Fruit fly (Drosophila melanogaster) ovary, adult (tissue): ENCODE measurements around the gene smp-30.

Source experiments
- CG17801 ChIP-seq: fragments of 200-800 bp; optimal IDR thresholded peaks from 2 replicates; lab custom pipeline; 2019; ENCODE audit warnings: missing biosample characterization, mild to moderate bottlenecking, missing genetic modification characterization, moderate library complexity; ENCODE audit not compliant: partially characterized antibody

Gene smp-30

DNA sequence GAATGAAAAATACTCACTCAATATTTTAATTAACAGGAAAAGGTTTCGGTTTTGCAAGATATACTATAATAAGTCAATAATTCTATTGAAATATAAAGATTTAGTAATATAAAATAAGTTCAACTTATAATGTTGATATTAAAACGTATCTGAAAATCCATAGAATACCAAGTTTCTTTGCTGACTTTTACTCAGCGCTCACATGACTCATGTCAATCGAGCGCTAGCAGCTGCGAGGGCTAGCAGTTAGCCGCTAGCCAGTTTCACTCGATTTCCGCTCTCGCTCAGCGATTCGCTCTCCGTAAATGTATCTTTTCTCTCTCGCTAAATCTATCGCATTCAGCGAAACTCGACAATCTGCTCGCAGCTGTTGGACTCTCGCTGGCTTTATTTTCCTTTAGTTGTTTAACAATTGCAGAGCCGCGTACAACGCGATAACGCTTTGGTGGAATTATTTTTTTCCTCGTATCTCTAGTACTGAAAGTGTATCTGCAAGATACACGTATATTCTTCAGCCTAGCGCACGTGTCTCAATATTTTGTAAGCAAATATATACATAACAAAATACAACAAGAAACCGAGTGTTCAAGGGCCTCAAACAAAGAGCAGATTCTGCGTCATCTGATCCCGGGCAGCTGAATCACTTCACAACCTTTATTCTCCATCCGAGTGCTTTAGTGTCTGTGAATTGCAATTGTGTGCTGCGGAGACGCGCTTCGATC, 1.8 kb downstream of the smp-30 start:
- peak; percentile 67 for TF ChIP-seq CG17801 (GFP tag; lab: Kevin White, UChicago)

DNA sequence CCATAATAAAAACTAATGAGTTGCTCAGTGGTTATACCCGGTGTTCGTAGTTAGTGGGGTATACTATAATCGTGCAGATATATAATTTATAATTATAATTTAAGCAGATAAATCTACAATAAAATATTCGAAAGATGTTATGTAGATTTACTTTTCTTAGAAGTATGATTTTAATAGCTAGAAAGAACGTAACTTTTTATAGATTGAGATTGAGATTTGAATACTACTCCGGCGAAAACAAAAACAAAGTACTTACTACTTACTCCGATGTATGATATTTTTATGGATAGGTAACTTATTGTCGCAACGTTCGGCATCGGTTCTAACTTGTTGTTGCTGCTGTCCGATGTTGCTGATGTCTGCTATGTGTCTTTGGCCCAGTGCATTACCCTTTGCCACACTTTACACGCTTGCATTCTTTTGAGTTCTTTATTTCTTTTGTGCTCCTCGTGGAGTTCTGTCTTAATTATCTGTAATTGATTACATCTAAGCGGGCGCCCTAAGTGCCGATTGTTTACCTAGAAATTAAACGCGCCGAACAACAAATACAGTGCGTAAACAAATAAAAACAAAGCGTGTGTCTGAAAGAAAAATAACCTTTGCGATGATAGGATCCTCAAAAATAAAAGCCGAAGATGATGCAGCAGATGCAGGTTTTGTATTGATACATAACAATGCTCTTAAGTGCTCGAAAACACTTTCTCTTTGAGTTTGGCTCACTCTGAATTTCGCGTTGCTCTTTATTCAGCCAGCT, 2.5 kb downstream of the smp-30 start:
- TF ChIP-seq CG17801 (GFP tag; lab: Kevin White, UChicago), result no peak

DNA sequence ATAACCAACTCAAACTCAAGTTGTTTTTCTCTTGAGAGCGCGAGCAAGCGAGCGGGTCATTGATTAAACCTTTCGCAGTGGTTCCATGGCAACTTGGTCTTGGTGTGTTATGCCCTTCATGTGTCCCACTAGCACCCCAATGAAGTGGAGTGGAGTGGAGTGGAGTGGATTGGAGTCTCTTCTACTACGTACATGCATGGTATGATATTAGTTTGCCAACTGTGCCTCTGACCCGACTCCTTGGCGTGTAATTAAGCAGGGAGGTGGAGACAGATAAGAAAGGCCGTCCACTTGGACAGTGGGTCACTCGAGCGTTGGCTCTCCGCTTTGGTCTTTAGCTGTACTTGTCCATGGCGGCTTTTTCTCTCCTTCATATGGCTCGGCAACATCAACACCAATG, 3.1 kb downstream of the smp-30 start:
- no peak for TF ChIP-seq CG17801 (GFP tag; lab: Kevin White, UChicago)

DNA sequence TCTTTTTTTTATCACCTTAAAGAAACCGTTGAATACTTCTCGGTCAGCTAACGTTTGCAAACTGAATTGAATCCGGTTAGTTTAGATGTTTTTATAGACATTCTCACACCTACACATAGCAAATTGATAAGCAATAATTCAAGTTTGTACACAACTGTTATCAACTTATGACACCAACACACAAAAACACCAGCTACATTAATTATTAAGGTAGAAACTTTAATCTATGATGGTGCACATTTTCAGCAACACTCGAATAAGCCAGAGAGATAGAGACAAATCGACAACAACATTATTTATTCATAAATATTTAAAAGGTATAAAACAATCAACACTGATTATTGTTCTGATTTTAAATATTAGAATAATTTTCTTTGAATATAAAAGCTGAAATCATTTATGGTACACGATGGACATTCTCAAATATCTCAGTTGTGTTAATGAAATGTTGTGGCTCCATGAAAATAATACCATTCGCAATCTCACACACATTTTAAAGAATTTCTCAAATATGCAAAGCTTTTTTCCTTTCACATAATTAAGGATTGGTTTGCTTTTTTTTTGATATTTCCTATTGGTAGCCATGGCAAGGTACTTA, 3.7 kb downstream of the smp-30 start:
- no peak for TF ChIP-seq CG17801 (GFP tag; lab: Kevin White, UChicago)

DNA sequence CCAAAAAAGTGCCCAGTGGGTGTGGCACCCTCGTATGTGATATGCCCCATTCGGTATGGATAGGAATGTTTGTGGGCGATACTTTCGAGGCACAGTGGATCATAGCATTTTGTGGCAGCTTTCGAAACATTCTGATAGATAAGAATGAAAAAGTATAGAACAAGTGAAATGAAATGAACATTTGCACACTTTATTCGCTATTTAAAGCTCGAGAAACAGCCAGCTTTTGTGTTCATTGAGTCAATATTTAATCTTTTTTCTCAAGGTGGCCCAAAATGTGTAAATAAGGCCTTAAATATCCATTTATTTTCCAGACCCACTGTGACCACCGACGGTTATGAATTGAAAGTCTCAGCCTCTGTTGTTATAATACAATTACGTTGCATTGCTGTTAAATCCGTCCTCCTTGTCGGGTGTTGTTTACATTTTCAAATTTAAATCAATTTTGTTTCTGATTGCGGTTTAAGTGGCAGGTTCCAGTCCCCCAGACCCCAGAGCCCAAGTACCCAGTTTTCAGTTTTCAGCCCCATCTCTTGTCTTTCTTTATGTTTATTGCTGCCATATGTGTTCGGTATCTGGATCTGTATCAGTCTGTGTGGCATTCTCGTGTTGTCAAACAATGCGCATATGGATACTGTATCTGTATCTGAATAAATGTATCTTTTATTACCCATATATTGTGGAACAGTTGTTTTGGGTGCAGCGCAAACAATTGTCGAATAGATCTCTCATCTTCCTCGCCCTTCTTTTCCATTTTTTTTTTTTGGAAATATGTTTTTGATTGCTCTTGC, 6.5 kb downstream of the smp-30 start:
- no peak for TF ChIP-seq CG17801 (GFP tag; lab: Kevin White, UChicago)

DNA sequence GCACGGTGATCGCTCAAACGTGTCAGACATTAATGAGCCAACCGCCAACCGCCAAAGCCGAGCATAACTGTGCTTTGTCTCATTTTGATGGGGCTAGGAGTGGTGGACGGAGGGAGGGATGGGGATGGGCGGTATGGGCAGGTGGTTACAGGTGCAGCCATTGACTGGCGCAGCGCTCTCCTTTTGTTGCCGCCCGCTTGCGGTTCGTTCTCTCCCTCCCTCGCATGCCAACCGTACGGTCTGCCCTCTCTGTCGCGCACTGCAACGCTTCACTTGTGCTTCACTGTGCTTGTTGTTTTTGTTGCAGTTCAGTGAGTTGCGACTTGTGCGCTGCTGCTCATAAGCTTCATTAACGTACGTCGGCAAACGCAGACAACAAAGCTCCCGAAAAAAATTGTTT, 7.6 kb downstream of the smp-30 start:
- TF ChIP-seq CG17801 (GFP tag; lab: Kevin White, UChicago), result no peak

DNA sequence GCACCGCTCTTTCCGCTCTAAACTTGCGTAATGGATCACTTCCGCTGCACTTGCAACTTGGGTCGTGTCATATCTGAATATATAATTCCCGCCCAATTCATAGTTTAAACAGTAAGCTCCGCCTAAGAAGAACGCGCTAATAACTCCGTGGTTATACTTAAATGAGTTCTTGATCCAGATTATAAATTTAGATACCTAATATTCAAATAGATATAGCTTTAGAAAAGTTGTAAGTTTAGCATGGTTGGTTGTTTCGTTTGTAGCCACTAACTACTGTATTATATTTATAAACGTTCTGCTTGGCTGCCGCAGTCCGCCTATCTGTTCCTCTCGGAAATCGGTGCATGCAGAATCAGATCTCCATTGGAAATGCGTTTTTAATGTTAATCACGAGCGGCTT, 8.1 kb downstream of the smp-30 start:
- peak; percentile 50 for TF ChIP-seq CG17801 (GFP tag; lab: Kevin White, UChicago)

DNA sequence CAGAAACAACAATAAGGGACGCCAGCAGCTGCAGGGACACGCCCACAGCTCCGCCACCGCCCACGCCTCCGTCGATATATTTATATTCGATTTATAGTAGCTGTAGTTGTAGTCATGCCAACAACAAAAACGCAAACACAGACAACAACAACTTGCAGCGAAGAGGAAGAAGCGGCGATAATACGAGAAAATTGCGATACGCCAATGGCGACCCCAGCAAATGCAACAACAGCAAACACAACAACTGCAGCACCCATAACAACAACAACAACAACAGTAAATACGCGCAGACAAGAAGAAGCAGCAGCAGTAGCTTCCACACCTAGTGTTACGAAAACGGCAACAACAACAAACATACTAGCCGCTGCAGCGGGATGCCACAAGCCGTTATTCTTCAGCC, 9.0 kb downstream of the smp-30 start:
- no peak for TF ChIP-seq CG17801 (GFP tag; lab: Kevin White, UChicago)

DNA sequence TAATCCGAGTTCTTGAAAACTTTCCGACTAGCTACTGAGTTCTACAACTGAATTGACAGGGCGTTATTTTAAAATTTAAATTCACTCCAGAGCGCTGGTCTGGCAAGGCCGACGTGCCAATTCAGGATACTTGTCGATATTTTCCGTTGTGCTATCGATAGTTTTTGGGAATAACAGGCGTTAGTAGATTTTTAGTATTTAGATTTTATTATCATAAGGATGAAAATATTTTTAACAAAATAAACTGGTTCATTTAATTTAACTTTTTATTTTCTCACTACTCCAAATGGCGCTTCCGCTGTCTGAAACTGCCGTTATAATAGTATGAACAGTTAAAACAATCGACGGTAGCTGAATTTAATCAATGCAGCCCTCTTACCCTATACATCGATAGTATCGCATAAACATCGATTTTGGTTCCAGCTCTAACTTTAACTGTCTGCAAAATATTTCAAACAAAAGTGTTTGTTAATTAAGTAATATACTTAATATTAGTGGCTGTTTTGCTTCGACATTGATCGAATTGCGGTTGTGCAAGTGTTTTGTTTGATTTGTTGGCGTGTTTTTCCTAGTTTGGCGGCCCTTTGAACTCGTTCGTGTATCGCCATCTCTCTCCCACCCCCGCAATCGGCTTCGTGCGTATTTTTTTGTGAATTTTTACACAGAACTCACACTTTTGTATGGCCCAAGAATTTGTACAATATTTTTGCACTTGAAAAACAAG, 9.7 kb downstream of the smp-30 start, which contains the start of the genes eff and jvl:
Gene eff (minus strand): TSS at position 128 of the 724 bp plus-strand sequence.
Gene jvl (plus strand): TSS at position 391 of the 724 bp plus-strand sequence.
- TF ChIP-seq CG17801 (GFP tag; lab: Kevin White, UChicago), result peak; percentile 13

DNA sequence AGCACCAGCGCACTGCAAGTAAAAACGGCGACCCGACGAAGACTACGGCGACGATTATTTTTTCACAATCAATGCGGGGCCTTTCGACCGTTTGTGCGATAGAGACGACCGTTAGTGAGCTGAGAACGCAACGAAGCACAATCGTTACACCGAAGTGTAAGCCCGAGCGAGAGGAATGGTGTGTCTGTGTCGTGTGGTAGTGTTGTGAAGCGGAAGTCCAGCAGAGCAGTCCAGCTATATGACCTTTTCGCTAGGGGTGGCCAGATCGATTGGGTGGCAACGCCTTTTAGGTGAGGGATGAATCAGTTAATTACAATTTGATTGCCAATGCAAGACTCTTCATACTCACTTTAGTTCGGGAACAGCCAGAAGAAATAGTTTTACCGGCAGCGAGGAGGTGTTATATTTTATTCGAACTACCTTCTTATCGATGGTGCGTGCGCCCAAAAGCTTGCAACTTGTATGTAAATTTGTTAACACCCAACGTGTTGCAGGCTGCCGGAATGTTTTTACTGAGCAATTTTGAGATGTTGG, 10.3 kb downstream of the smp-30 start:
- peak; percentile 74 for TF ChIP-seq CG17801 (GFP tag; lab: Kevin White, UChicago)

DNA sequence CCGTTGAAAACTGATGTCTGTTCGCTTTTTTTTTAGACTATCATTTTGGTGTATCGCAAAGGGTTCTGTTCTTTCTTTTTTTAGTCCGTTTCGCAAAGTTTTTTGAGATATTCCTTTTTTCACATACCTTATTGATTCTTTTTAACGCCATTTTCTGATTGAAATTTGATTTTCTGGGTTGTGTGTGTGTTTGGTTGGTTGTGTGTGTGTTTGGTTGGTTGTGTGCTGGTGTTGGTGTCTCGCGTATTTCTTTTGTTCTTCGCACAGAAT, 10.9 kb downstream of the smp-30 start:
- no peak for TF ChIP-seq CG17801 (GFP tag; lab: Kevin White, UChicago)

DNA sequence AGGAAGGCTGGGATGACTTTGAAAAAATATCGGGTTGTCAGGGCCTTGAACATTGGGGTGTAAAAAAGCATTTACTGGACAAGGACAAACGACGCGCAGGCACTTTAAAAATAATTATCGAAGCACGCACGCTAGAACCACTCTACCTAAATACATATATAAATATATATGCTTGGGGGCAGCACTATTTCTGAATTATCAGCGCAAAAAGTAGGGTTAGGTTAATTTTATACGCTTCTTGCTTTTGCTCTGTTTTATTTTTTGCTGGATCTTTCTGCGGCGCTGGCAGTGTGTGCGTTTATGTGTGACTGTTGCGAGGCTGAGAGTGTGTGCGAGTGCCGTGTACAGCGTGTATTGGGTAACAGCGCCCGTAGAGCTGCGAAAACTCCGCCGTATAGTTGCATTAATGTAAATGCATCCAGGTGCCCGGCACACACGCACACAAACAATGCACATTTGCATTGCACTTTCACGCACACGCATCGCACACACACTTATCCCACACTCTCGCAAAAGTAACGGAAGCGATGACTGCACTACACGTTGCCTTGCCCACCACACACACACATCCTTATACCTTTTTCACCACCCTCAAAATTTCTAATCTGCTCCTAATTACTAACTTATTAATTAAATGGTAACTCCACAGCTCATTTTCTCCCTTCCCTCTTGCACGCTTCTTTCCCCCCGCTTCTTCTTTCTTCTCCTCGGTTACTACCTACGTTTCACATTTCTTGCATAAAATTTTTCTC, 11.4 kb downstream of the smp-30 start:
- no peak for TF ChIP-seq CG17801 (GFP tag; lab: Kevin White, UChicago)

DNA sequence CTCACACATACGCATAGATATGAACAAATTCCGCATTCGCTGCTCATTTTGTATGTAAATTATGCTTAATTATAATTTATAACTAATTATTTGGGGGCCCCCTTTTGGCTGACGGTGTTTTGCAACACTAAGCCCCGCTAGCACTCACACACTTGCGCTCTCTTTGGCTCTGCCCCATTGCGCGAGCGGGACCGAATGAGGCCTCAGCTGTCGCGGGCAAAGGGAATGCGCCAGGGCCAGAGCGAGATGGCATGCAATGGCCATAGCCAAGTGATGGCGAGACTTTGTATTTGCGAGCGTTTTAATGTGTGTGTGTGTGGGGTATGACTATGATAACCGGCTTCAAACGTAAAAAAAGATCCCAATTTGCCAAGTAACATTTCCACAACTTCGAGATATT, 12.0 kb downstream of the smp-30 start:
- TF ChIP-seq CG17801 (GFP tag; lab: Kevin White, UChicago), result peak; percentile 68
